Worm (Caenorhabditis elegans): ENCODE measurements around the gene C55A6.12.
A peak's percentile ranks its signal among the peaks of the same experiment; 100 is the strongest.

The C55A6.12 gene

DNA sequence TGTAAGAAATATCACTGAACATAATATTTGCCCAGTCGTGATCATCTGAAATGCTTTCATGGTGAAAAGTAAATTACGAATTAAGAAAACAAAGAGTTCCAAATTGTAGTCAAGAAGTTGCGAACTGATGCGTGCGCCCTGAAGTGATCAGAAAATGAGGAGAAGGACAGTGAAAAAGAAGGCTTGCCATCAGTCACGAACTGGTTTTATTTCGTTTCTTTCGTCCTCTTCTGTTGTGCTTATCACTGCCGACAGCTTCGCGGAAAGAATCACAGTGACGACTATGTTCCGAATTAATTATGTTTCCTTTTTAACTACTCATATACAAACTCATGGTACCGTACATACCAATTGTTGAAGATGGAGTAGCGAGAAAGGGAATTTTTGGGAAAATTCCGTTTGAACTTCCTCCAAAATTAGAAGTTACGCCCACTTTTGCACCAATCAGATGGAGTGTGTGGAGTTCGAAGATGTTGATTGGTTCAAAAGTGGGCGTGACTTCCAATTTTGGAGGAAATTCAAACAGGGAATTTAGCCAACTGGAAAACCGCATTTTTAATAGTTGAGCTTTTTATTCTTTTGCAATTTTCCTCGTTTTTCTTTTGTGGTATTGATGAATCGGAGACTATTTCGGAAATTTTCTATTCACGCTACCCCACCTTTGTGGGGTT lies at the start of gene C55A6.12:
Gene C55A6.12 (minus strand): TSS at position 51 of the 671 bp plus-strand sequence.
- TF ChIP-seq grh-1 (GFP tag; IDR thresholded peaks at IDR 0.05) (peak; percentile 49; the same call in 1 of the 2 replicates), lsy-2 (tag; optimal IDR thresholded peaks at IDR 0.05) (peak in 1 of 2 experiments; percentile 24), isw-1 (GFP tag; IDR thresholded peaks at IDR 0.05) (no peak), dpl-1 (GFP tag; optimal IDR thresholded peaks at IDR 0.05) (peak; percentile 27 to 68 (median 65)), fos-1 (tag; optimal IDR thresholded peaks at IDR 0.05) (no peak), ceh-8 (GFP tag; optimal IDR thresholded peaks at IDR 0.05) (no peak), nhr-77 (tag; optimal IDR thresholded peaks at IDR 0.05) (no peak), nhr-85 (tag) (peak; percentile 28), xbp-1 (tag; optimal IDR thresholded peaks at IDR 0.05) (peak; percentile 48), snpc-4 (tag; optimal IDR thresholded peaks at IDR 0.05) (no peak), efl-1 (optimal IDR thresholded peaks at IDR 0.05) (peak in 1 of 2 experiments; percentile 74), efl-1 (GFP tag; optimal IDR thresholded peaks at IDR 0.05 in 1 of 2) (peak; percentile 77 to 96), lin-35 (GFP tag; optimal IDR thresholded peaks at IDR 0.05) (peak; percentile 25 to 77)

DNA sequence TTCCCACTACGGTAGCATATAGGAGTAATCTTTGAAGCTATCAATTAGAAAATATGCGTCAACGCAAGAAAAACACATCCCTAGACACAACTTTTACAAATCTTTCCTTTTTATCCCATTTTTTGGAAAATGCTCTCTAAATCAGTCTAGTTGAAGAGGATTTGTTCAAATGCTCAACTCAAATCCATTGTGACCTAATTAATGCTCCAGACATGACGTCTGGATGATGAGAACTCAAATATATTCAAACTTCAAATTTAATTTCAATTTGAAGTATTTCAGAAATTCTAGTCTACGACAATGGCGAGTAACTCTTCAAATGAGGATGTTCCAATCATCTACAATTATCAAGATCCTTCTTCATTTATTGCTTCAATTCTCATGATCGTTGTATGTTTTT lies 49.4 kb upstream of the C55A6.12 start, which contains the start of gene srx-85:
Gene srx-85 (plus strand): TSS at position 301 of the 400 bp plus-strand sequence.
- TF ChIP-seq unc-86 (tag; optimal IDR thresholded peaks at IDR 0.05) = no peak
- TF ChIP-seq swsn-7 (tag; optimal IDR thresholded peaks at IDR 0.05) = no peak
- no peak for TF ChIP-seq rnt-1 (tag; optimal IDR thresholded peaks at IDR 0.05)
- no peak for TF ChIP-seq irx-1 (tag; optimal IDR thresholded peaks at IDR 0.05)
- no peak for TF ChIP-seq lin-35 (GFP tag; optimal IDR thresholded peaks at IDR 0.05)
- no peak for TF ChIP-seq pag-3 (tag; optimal IDR thresholded peaks at IDR 0.05; ENCODE audit: borderline replicate concordance, insufficient read depth)
- TF ChIP-seq unc-62 (GFP tag; optimal IDR thresholded peaks at IDR 0.05) = no peak
- no peak for TF ChIP-seq nhr-71 (tag; optimal IDR thresholded peaks at IDR 0.05)
- no peak for TF ChIP-seq ceh-63 (GFP tag; optimal IDR thresholded peaks at IDR 0.05)
- TF ChIP-seq ztf-4 (tag; optimal IDR thresholded peaks at IDR 0.05) = no peak
- no peak for TF ChIP-seq mdl-1 (tag; optimal IDR thresholded peaks at IDR 0.05)
- no peak for TF ChIP-seq unc-130 (tag; optimal IDR thresholded peaks at IDR 0.05)
- TF ChIP-seq sptf-1 (tag; optimal IDR thresholded peaks at IDR 0.05) = no peak
- TF ChIP-seq nhr-28 (tag; optimal IDR thresholded peaks at IDR 0.05) = no peak
- no peak for TF ChIP-seq nhr-11 (tag; optimal IDR thresholded peaks at IDR 0.05)
- TF ChIP-seq fkh-8 (tag; optimal IDR thresholded peaks at IDR 0.05) = no peak

DNA sequence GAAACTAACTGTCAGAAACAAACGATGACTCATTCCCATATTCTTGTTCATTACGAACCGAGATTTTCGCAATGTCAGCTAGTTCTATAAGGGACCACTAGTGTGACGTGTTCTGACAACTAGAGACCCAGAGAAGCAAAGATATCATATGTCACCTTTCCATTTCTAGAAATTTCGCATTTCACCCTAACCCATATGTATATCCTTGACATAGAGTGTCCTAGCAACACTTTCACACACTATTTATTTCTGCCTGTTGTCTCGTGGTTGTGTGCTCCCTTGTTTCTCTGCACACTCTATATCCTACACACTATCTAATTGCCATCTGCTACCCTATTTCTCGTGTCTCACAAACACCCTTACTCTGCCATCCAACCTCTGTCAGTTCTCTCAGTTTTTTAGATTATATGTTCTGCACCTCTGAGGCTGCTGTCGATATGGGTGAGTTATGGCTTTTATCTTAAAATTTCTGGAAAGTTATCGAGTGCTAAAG lies 46.0 kb upstream of the C55A6.12 start, which contains the start of the genes F38B7.17 and F38B7.3:
Gene F38B7.17 (minus strand): TSS at position 51 of the 493 bp plus-strand sequence.
Gene F38B7.3 (plus strand): TSS at position 194 of the 493 bp plus-strand sequence.
- TF ChIP-seq nhr-85 (tag) (peak; percentile 73), efl-3 (GFP tag; optimal IDR thresholded peaks at IDR 0.05) (no peak), ceh-82 (tag; optimal IDR thresholded peaks at IDR 0.05) (peak in 1 of 3 experiments; percentile 9), dsc-1 (tag; optimal IDR thresholded peaks at IDR 0.05) (peak; percentile 41), fos-1 (tag; optimal IDR thresholded peaks at IDR 0.05) (peak; percentile 46), ceh-90 (tag; optimal IDR thresholded peaks at IDR 0.05) (no peak), zag-1 (tag; optimal IDR thresholded peaks at IDR 0.05) (no peak), pax-3 (tag; optimal IDR thresholded peaks at IDR 0.05) (peak; percentile 54), ztf-11 (tag; optimal IDR thresholded peaks at IDR 0.05) (peak in 1 of 2 experiments; percentile 2), zip-4 (GFP tag; optimal IDR thresholded peaks at IDR 0.05) (no peak), grh-1 (GFP tag; IDR thresholded peaks at IDR 0.05) (no peak), aha-1 (tag; optimal IDR thresholded peaks at IDR 0.05) (no peak), egl-13 (tag; optimal IDR thresholded peaks at IDR 0.05) (no peak), nhr-47 (tag; optimal IDR thresholded peaks at IDR 0.05) (peak; percentile 79), elt-2 (tag; optimal IDR thresholded peaks at IDR 0.05) (peak; percentile 66), Y116A8C.19 (tag; optimal IDR thresholded peaks at IDR 0.05; ENCODE audit: borderline replicate concordance) (no peak), snpc-4 (tag; optimal IDR thresholded peaks at IDR 0.05) (peak; percentile 18), unc-98 (GFP tag; IDR thresholded peaks at IDR 0.05) (no peak), tlp-1 (tag; optimal IDR thresholded peaks at IDR 0.05) (no peak), ama-1 (optimal IDR thresholded peaks at IDR 0.05) (no peak), nhr-12 (tag; optimal IDR thresholded peaks at IDR 0.05) (no peak), nhr-71 (tag; optimal IDR thresholded peaks at IDR 0.05) (peak; percentile 84), sup-37 (GFP tag; optimal IDR thresholded peaks at IDR 0.05) (no peak), mef-2 (tag; optimal IDR thresholded peaks at IDR 0.05) (no peak), vab-15 (tag; optimal IDR thresholded peaks at IDR 0.05) (no peak), alr-1 (tag; optimal IDR thresholded peaks at IDR 0.05; ENCODE audit: borderline replicate concordance) (no peak), rnt-1 (tag; optimal IDR thresholded peaks at IDR 0.05) (peak; percentile 47)
